Worm (Caenorhabditis elegans) whole organism, early embryonic: ENCODE data around the gene idpp-8.

Source experiments
- B0310.2 ChIP-seq: sonication (generic microtip); optimal IDR thresholded peaks from 2 replicates; lab custom pipeline; 2016; ENCODE audit warnings: mild to moderate bottlenecking, missing genetic modification characterization, missing compliant biosample characterization
- F13C5.2 ChIP-seq: sonication (generic microtip); optimal IDR thresholded peaks from 2 replicates; lab custom pipeline; 2017; ENCODE audit warnings: mild to moderate bottlenecking, missing genetic modification characterization, inconsistent platforms, missing compliant biosample characterization
- aly-1 ChIP-seq: sonication (generic microtip); optimal IDR thresholded peaks from 2 replicates; lab custom pipeline; 2016; ENCODE audit warnings: missing genetic modification characterization, missing compliant biosample characterization
- ama-1 ChIP-seq: fragments of 150-350 bp; optimal IDR thresholded peaks from 2 replicates; lab custom pipeline; 2014
- ets-7 ChIP-seq: sonication (generic microtip); optimal IDR thresholded peaks from 2 replicates; lab custom pipeline; 2016; ENCODE audit warnings: missing genotype, missing genetic modification characterization, missing compliant biosample characterization
- flt-1 ChIP-seq: fragments of 200-800 bp; sonication (Bioruptor generic); IDR thresholded peaks from 2 replicates; pipeline ENCODE4 v1.3.6; 2022; ENCODE audit warnings: missing genetic modification characterization, missing compliant biosample characterization
- hmbx-1 ChIP-seq: sonication (generic microtip); optimal IDR thresholded peaks from 2 replicates; lab custom pipeline; 2016; ENCODE audit warnings: mild to moderate bottlenecking, missing genetic modification characterization, missing compliant biosample characterization
- hmg-4 ChIP-seq: fragments of 200-800 bp; sonication (Bioruptor generic); optimal IDR thresholded peaks from 2 replicates; lab custom pipeline; 2018; ENCODE audit warnings: mild to moderate bottlenecking, missing genetic modification characterization, missing compliant biosample characterization
- pes-1 ChIP-seq: fragments of 200-800 bp; sonication (Bioruptor generic); IDR thresholded peaks from 2 replicates; pipeline ENCODE4 v1.3.6; 2022; ENCODE audit warnings: missing genetic modification reagents, missing genetic modification characterization, missing compliant biosample characterization
- scrt-1 ChIP-seq: fragments of 200-800 bp; sonication (Bioruptor generic); IDR thresholded peaks from 2 replicates; pipeline ENCODE4 v1.3.6; 2022; ENCODE audit warnings: missing genetic modification characterization, missing compliant biosample characterization
- sea-1 ChIP-seq: fragments of 200-800 bp; sonication (Bioruptor generic); conservative IDR thresholded peaks from 2 replicates; pipeline ENCODE4 v1.3.6; 2022; ENCODE audit warnings: missing genetic modification characterization, missing compliant biosample characterization
- tbx-11 ChIP-seq: fragments of 200-800 bp; sonication (Bioruptor generic); IDR thresholded peaks from 2 replicates; pipeline ENCODE4 v1.3.6; 2022; ENCODE audit warnings: missing genetic modification characterization, missing compliant biosample characterization
- tbx-37 ChIP-seq: fragments of 200-800 bp; sonication (Bioruptor generic); conservative IDR thresholded peaks from 2 replicates; pipeline ENCODE4 v1.3.6; 2022; ENCODE audit warnings: missing genetic modification reagents, missing genetic modification characterization, missing compliant biosample characterization
- tra-4 ChIP-seq: sonication (generic microtip); optimal IDR thresholded peaks from 2 replicates; lab custom pipeline; 2017; ENCODE audit warnings: missing genetic modification characterization, missing compliant biosample characterization

DNA sequence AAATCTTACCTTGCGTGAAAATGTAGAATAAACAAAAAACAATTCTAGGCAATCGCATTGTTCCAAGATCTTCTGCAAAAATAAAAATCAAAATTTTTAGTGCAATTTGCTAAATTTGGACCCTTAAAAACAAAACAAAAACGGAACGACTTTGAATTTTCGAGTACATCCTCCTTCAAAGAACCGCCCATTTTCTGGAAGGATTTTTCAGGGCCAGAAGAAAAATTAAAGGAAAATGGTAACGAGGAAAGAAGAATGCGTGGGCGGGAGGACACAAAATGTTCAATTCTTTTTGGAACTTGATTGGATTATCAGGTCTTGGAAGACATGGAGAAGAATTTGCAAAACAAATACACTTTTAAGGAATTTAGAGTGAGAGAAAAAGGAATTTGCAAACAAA lies 44.3 kb upstream of the idpp-8 start, which contains the start of gene F54B3.4:
- TF ChIP-seq B0310.2 (tag; lab: Kevin White, UChicago), result no peak
- no peak for TF ChIP-seq hmbx-1
- TF ChIP-seq ama-1 (lab: Kevin White, UChicago), result no peak
- no peak for TF ChIP-seq flt-1 (GFP tag; lab: Robert Waterston, UW)
- TF ChIP-seq ets-7 (tag; lab: Kevin White, UChicago), result no peak
- no peak for TF ChIP-seq F13C5.2
- TF ChIP-seq hmg-4, result no peak
- TF ChIP-seq tbx-37 (GFP tag; lab: Robert Waterston, UW), result no peak
- no peak for TF ChIP-seq tbx-11 (GFP tag; lab: Robert Waterston, UW)
- no peak for TF ChIP-seq sea-1 (GFP tag; lab: Robert Waterston, UW)
- no peak for TF ChIP-seq tra-4 (tag; lab: Kevin White, UChicago)
- TF ChIP-seq scrt-1, result no peak
- TF ChIP-seq aly-1, result no peak
- no peak for TF ChIP-seq pes-1 (GFP tag; lab: Robert Waterston, UW)
